Fruit fly (Drosophila melanogaster): ENCODE data around the gene CG13359.

The CG13359 gene

DNA sequence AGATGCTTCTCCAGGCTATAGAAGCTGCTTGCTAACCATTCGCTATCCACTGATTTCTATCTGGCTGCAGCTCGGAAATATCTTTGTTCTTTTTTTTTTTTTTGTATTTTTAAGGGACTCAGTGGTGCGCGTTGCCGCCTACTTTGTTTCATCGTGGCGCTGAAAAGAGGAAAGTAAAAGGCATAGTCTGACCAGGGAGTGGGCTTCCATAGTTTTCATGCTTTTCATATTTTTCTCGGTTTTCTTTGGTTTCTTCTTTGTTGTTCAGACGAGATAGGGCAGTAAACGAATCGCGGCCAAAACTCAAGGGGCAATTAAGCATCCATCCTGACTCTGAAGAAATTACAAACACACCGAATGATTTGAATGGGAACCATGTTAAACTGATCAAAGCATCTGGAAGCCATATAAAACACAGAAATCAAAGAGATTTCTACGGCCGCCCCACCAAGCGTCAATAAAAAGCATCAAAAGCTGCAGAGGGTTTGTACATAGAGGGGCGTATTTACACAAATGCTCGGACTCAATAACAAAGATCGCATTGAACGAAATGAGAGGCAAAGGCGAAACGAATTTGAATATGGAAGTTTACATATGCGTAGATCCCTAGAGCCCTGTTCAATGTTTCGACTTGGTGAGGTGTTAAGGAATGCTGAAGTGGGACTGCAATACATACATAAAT lies 30.8 kb downstream of the CG13359 start:
- no peak for TF ChIP-seq sage (GFP tag; optimal IDR thresholded peaks at IDR 0.05)

DNA sequence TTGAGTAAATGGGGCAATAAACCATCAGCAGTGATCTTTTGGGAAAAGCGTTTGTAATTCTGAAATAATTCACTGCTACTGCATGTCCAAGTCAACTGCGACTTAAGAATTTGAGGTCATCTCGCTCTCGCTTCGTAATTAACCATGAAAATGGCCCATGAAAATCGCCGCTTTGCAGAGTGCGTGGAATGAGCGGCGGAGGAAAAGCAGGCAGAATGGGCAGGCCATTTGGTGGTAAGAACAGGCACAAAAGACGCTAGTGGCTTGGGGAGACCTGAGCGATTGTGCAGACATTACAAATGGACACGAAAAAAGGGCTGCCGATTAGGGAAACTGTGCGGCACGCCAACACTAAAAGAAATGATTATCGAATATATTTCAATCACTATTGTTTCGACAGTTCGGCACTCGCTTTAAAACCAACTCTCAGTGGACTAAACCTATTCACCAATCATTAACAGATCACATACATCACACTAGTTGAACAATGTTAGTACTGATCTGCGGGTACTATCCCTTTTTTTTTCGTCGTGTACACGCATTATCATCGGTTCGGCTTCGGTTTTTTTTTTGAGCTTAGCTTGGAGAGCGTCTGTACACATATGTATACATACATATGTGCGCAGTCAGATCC lies 31.7 kb downstream of the CG13359 start:
- TF ChIP-seq Dif (GFP tag; optimal IDR thresholded peaks at IDR 0.05; ENCODE audit: partially characterized antibody) (no peak), dmrt93B (GFP tag; optimal IDR thresholded peaks at IDR 0.05) (no peak), usp (GFP tag; optimal IDR thresholded peaks at IDR 0.05) (no peak), lola (GFP tag; optimal IDR thresholded peaks at IDR 0.05) (no peak), fru (GFP tag; optimal IDR thresholded peaks at IDR 0.05) (peak; percentile 34), CG9705 (GFP tag; optimal IDR thresholded peaks at IDR 0.05) (no peak)

DNA sequence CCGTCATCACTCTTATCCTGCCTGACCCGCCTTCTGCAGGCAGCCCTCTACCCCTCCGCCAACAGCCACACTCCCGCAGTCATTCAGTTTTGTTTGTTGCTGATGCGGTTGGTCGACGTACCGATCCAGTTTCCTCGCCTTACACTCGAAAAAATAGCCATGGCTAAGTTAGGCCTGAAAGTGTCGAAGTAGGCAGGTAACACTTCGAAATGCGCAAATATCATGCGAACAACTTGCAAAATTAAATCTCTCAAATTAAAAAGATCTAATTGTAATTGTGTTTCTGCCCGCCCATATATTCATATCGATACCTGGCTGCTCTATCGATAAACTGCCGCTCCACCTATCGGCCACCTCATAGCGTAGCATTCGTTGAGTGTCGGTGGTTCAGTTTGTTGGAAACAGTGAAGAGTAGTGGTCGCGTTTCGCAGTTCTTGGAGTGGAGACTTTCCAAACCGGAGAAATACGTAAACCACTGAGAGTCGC lies 33.6 kb downstream of the CG13359 start, which contains the start of gene fz3:
TSS of gene fz3 (plus strand) at position 307 of the 486 bp plus-strand sequence.
- TF ChIP-seq Hr83 (GFP tag; optimal IDR thresholded peaks at IDR 0.05; ENCODE audit: poor library complexity, severe bottlenecking) (peak; percentile 73), Hnf4 (GFP tag; optimal IDR thresholded peaks at IDR 0.05) (peak; percentile 71), brk (GFP tag; optimal IDR thresholded peaks at IDR 0.05) (no peak), N (GFP tag; optimal IDR thresholded peaks at IDR 0.05) (no peak), Rel (GFP tag; optimal IDR thresholded peaks at IDR 0.05) (no peak), Rel (tag; optimal IDR thresholded peaks at IDR 0.05) (peak; percentile 37), CG9705 (GFP tag; optimal IDR thresholded peaks at IDR 0.05) (peak; percentile 34), CG32264 (GFP tag; optimal IDR thresholded peaks at IDR 0.05) (peak; percentile 58), dl (GFP tag; optimal IDR thresholded peaks at IDR 0.05; ENCODE audit: insufficient read depth in 1 of 2, partially characterized antibody in 2 of 2) (no peak), Jra (GFP tag; optimal IDR thresholded peaks at IDR 0.05) (peak; percentile 67), dmrt93B (GFP tag; optimal IDR thresholded peaks at IDR 0.05) (peak; percentile 32), sage (GFP tag; optimal IDR thresholded peaks at IDR 0.05) (no peak), h (GFP tag; optimal IDR thresholded peaks at IDR 0.05) (peak; percentile 82), sv (GFP tag; optimal IDR thresholded peaks at IDR 0.05) (no peak), foxo (GFP tag; optimal IDR thresholded peaks at IDR 0.05) (peak in 1 of 2 experiments; percentile 78), Mio (GFP tag; optimal IDR thresholded peaks at IDR 0.05) (no peak), dsf (GFP tag; optimal IDR thresholded peaks at IDR 0.05; ENCODE audit: borderline replicate concordance) (no peak), HLH106 (tag; optimal IDR thresholded peaks at IDR 0.05) (peak; percentile 76), lola (GFP tag; optimal IDR thresholded peaks at IDR 0.05) (no peak), woc (GFP tag; optimal IDR thresholded peaks at IDR 0.05) (peak; percentile 63), pan (optimal IDR thresholded peaks at IDR 0.05) (no peak), ey (GFP tag; optimal IDR thresholded peaks at IDR 0.05) (peak; percentile 74), Abd-B (GFP tag; optimal IDR thresholded peaks at IDR 0.05) (no peak), rgr (GFP tag; optimal IDR thresholded peaks at IDR 0.05) (peak; percentile 78), Dfd (GFP tag; optimal IDR thresholded peaks at IDR 0.05) (no peak), Dif (GFP tag; optimal IDR thresholded peaks at IDR 0.05; ENCODE audit: partially characterized antibody) (peak; percentile 42), psq (GFP tag; optimal IDR thresholded peaks at IDR 0.05) (peak; percentile 77), CrebA (GFP tag; optimal IDR thresholded peaks at IDR 0.05; ENCODE audit: borderline replicate concordance) (no peak), br (GFP tag; optimal IDR thresholded peaks at IDR 0.05) (peak; percentile 77), Sp1 (GFP tag; optimal IDR thresholded peaks at IDR 0.05) (peak; percentile 75), Hr78 (GFP tag; optimal IDR thresholded peaks at IDR 0.05) (no peak), jim (GFP tag; optimal IDR thresholded peaks at IDR 0.05) (no peak), tai (GFP tag; optimal IDR thresholded peaks at IDR 0.05) (no peak), GATAd (GFP tag; optimal IDR thresholded peaks at IDR 0.05) (no peak), Vsx2 (GFP tag; optimal IDR thresholded peaks at IDR 0.05; ENCODE audit: partially characterized antibody) (no peak), fru (GFP tag; optimal IDR thresholded peaks at IDR 0.05) (peak; percentile 88), OdsH (GFP tag; optimal IDR thresholded peaks at IDR 0.05) (peak; percentile 64), usp (GFP tag; optimal IDR thresholded peaks at IDR 0.05) (no peak), Myc (optimal IDR thresholded peaks at IDR 0.05) (no peak)
